Worm (Caenorhabditis elegans): ENCODE measurements around the gene C12D5.4.

The C12D5.4 gene

ce11 chrV:7681388-7681787 is 9.0 kb downstream of the C12D5.4 start, which contains the start of gene cyp-33A1:
Gene cyp-33A1, minus strand, starts transcription at chrV:7681459.
- TF ChIP-seq drap-1 (GFP tag; optimal IDR thresholded peaks at IDR 0.05): no peak
- no peak for TF ChIP-seq lin-13 (tag; optimal IDR thresholded peaks at IDR 0.05)
- TF ChIP-seq mep-1 (tag; optimal IDR thresholded peaks at IDR 0.05): no peak
- no peak for TF ChIP-seq ztf-11 (tag; optimal IDR thresholded peaks at IDR 0.05)
- no peak for TF ChIP-seq hlh-1 (tag; optimal IDR thresholded peaks at IDR 0.05)
- no peak for TF ChIP-seq sem-2 (GFP tag; optimal IDR thresholded peaks at IDR 0.05)
- TF ChIP-seq flh-1 (GFP tag; optimal IDR thresholded peaks at IDR 0.05): no peak
- no peak for TF ChIP-seq M03D4.4 (tag; optimal IDR thresholded peaks at IDR 0.05)
- no peak for TF ChIP-seq unc-120 (tag; optimal IDR thresholded peaks at IDR 0.05; ENCODE audit: poor library complexity, severe bottlenecking)
- no peak for TF ChIP-seq nhr-76 (tag; optimal IDR thresholded peaks at IDR 0.05)
- no peak for TF ChIP-seq elt-1 (tag; optimal IDR thresholded peaks at IDR 0.05; ENCODE audit: borderline replicate concordance, insufficient read depth)
- no peak for TF ChIP-seq tbx-8 (GFP tag; optimal IDR thresholded peaks at IDR 0.05)

ce11 chrV:7683907-7684655 is 11.7 kb downstream of the C12D5.4 start, which contains the start of gene sre-11:
Gene sre-11, minus strand, starts transcription at chrV:7683957.
- no peak for TF ChIP-seq lsy-2 (tag; optimal IDR thresholded peaks at IDR 0.05)

ce11 chrV:7686189-7686588 is 13.8 kb downstream of the C12D5.4 start, which contains the start of the genes nhr-94 and nhr-152:
Gene nhr-94, minus strand, starts transcription at chrV:7686335.
Gene nhr-152, plus strand, starts transcription at chrV:7686350.
- TF ChIP-seq nhr-2 (tag; optimal IDR thresholded peaks at IDR 0.05) (peak; percentile 81), elt-1 (tag; optimal IDR thresholded peaks at IDR 0.05; ENCODE audit: borderline replicate concordance, insufficient read depth) (peak; percentile 49), ztf-11 (tag; optimal IDR thresholded peaks at IDR 0.05) (no peak)

ce11 chrV:7689888-7690287 is 17.5 kb downstream of the C12D5.4 start, which contains the start of gene C12D5.9:
Gene C12D5.9, minus strand, starts transcription at chrV:7689988.
- TF ChIP-seq sptf-1 (tag; optimal IDR thresholded peaks at IDR 0.05): no peak
- TF ChIP-seq unc-62 (GFP tag; optimal IDR thresholded peaks at IDR 0.05): no peak
- no peak for TF ChIP-seq snpc-4 (tag; optimal IDR thresholded peaks at IDR 0.05)
- TF ChIP-seq lsy-2 (tag; optimal IDR thresholded peaks at IDR 0.05): no peak
- TF ChIP-seq mls-2 (tag; optimal IDR thresholded peaks at IDR 0.05): no peak
- no peak for TF ChIP-seq hlh-1 (tag; optimal IDR thresholded peaks at IDR 0.05)
- no peak for TF ChIP-seq unc-39 (tag; optimal IDR thresholded peaks at IDR 0.05)
- no peak for TF ChIP-seq mep-1 (tag; optimal IDR thresholded peaks at IDR 0.05)

ce11 chrV:7690637-7691036 is 18.3 kb downstream of the C12D5.4 start:
- no peak for TF ChIP-seq bed-3 (GFP tag; optimal IDR thresholded peaks at IDR 0.05)
- no peak for TF ChIP-seq nhr-28 (tag; optimal IDR thresholded peaks at IDR 0.05)
- TF ChIP-seq ztf-11 (tag; optimal IDR thresholded peaks at IDR 0.05): no peak
- TF ChIP-seq elt-3 (tag; optimal IDR thresholded peaks at IDR 0.05): no peak
- no peak for TF ChIP-seq pha-4 (tag; optimal IDR thresholded peaks at IDR 0.05)
- TF ChIP-seq zip-8 (tag; optimal IDR thresholded peaks at IDR 0.05): no peak
- no peak for TF ChIP-seq blmp-1 (tag; optimal IDR thresholded peaks at IDR 0.05)
- no peak for TF ChIP-seq drap-1 (GFP tag; optimal IDR thresholded peaks at IDR 0.05)
- TF ChIP-seq unc-62 (GFP tag; optimal IDR thresholded peaks at IDR 0.05): no peak
- no peak for TF ChIP-seq ham-2 (GFP tag; optimal IDR thresholded peaks at IDR 0.05)

ce11 chrV:7693394-7693793 is 21.0 kb downstream of the C12D5.4 start, which contains the start of gene C12D5.10:
Gene C12D5.10, minus strand, starts transcription at chrV:7693494.
- no peak for TF ChIP-seq elt-3 (tag; optimal IDR thresholded peaks at IDR 0.05)
- TF ChIP-seq M03D4.4 (tag; optimal IDR thresholded peaks at IDR 0.05): no peak
- no peak for TF ChIP-seq mls-2 (tag; optimal IDR thresholded peaks at IDR 0.05)
- no peak for TF ChIP-seq tbx-8 (GFP tag; optimal IDR thresholded peaks at IDR 0.05)
- TF ChIP-seq mep-1 (tag; optimal IDR thresholded peaks at IDR 0.05): no peak
- TF ChIP-seq nhr-2 (tag; optimal IDR thresholded peaks at IDR 0.05): no peak
- no peak for TF ChIP-seq ces-1 (GFP tag; optimal IDR thresholded peaks at IDR 0.05)
- TF ChIP-seq ceh-43 (GFP tag; optimal IDR thresholded peaks at IDR 0.05): no peak
- no peak for TF ChIP-seq ceh-83 (GFP tag; optimal IDR thresholded peaks at IDR 0.05)
- TF ChIP-seq pha-4 (tag; optimal IDR thresholded peaks at IDR 0.05): no peak
- TF ChIP-seq hlh-1 (tag; optimal IDR thresholded peaks at IDR 0.05): no peak
- TF ChIP-seq blmp-1 (tag; optimal IDR thresholded peaks at IDR 0.05): no peak
- TF ChIP-seq mab-5 (tag; optimal IDR thresholded peaks at IDR 0.05): no peak
- TF ChIP-seq nhr-28 (tag; optimal IDR thresholded peaks at IDR 0.05): no peak
- TF ChIP-seq zip-8 (tag; optimal IDR thresholded peaks at IDR 0.05): no peak
- TF ChIP-seq lin-32 (GFP tag; optimal IDR thresholded peaks at IDR 0.05): no peak

Data from whole organism, mixed stage, embryonic.